Fruit fly (Drosophila melanogaster) whole organism, embryonic: ENCODE measurements around the gene CG45002.

Experiments used
- ATbp ChIP-seq: fragments of 200-800 bp; sonication (Bioruptor generic); optimal IDR thresholded peaks from 2 replicates; lab custom pipeline; 2017; ENCODE audit warnings: missing biosample characterization, mild to moderate bottlenecking, missing genetic modification characterization, missing genetic modification reagents
- CG11504 ChIP-seq: fragments of 200-800 bp; sonication (Bioruptor generic); optimal IDR thresholded peaks from 3 replicates; lab custom pipeline; 2019; ENCODE audit warnings: missing biosample characterization, mild to moderate bottlenecking, missing genetic modification characterization, moderate library complexity
- CG12391 ChIP-seq: fragments of 200-800 bp; sonication (Bioruptor generic); optimal IDR thresholded peaks from 3 replicates; lab custom pipeline; 2018; ENCODE audit warnings: missing biosample characterization, mild to moderate bottlenecking, missing genetic modification characterization, moderate library complexity
- CG14965 ChIP-seq: fragments of 200-800 bp; sonication (Bioruptor generic); optimal IDR thresholded peaks from 2 replicates; lab custom pipeline; 2016; ENCODE audit warnings: missing biosample characterization, missing genetic modification characterization, borderline replicate concordance
- CG15269 ChIP-seq: fragments of 200-800 bp; sonication (Bioruptor generic); optimal IDR thresholded peaks from 2 replicates; lab custom pipeline; 2018; ENCODE audit warnings: missing biosample characterization, mild to moderate bottlenecking, missing genetic modification characterization, moderate library complexity
- CG1529 ChIP-seq: fragments of 200-800 bp; sonication (Bioruptor generic); optimal IDR thresholded peaks from 3 replicates; lab custom pipeline; 2018; ENCODE audit warnings: missing biosample characterization, missing genetic modification characterization
- CG18262 ChIP-seq: fragments of 200-800 bp; optimal IDR thresholded peaks from 3 replicates; lab custom pipeline; 2019; ENCODE audit warnings: missing biosample characterization, mild to moderate bottlenecking, missing genetic modification characterization, moderate library complexity
- CG2712 ChIP-seq: fragments of 200-800 bp; optimal IDR thresholded peaks from 3 replicates; lab custom pipeline; 2019; ENCODE audit warnings: missing biosample characterization, mild to moderate bottlenecking, missing genetic modification characterization, moderate library complexity
- CG31365 ChIP-seq: fragments of 200-800 bp; sonication (Bioruptor generic); optimal IDR thresholded peaks from 2 replicates; lab custom pipeline; 2018; ENCODE audit warnings: missing biosample characterization, mild to moderate bottlenecking, missing genetic modification characterization
- CG31441 ChIP-seq: fragments of 200-800 bp; sonication (Bioruptor generic); IDR thresholded peaks from 2 replicates; pipeline ENCODE4 v1.3.6; 2022; ENCODE audit warnings: missing biosample characterization, missing genetic modification characterization
- CG3163 ChIP-seq: fragments of 200-800 bp; sonication (Bioruptor generic); optimal IDR thresholded peaks from 3 replicates; lab custom pipeline; 2016; ENCODE audit warnings: missing biosample characterization, missing genetic modification characterization
- CG34422 ChIP-seq: fragments of 200-800 bp; sonication (Bioruptor generic); IDR thresholded peaks from 3 replicates; pipeline ENCODE4 v1.3.6; 2022; ENCODE audit warnings: missing biosample characterization, missing genetic modification characterization
- CG4282 ChIP-seq: fragments of 200-800 bp; sonication (Bioruptor generic); optimal IDR thresholded peaks from 2 replicates; lab custom pipeline; 2016; ENCODE audit warnings: missing biosample characterization, missing genetic modification characterization
- CG4328 ChIP-seq: fragments of 200-800 bp; sonication (Bioruptor generic); optimal IDR thresholded peaks from 3 replicates; lab custom pipeline; 2017; ENCODE audit warnings: missing biosample characterization, missing genetic modification reagents, missing genetic modification characterization
- CG7357 ChIP-seq: fragments of 200-800 bp; sonication (Bioruptor generic); IDR thresholded peaks from 3 replicates; pipeline ENCODE4 v1.3.6; 2022; ENCODE audit warnings: missing biosample characterization, missing genetic modification characterization
- CG7556 ChIP-seq: fragments of 200-800 bp; sonication (Bioruptor generic); optimal IDR thresholded peaks from 2 replicates; lab custom pipeline; 2017; ENCODE audit warnings: missing biosample characterization, mild to moderate bottlenecking, missing genetic modification characterization
- CG7839 ChIP-seq: fragments of 200-800 bp; sonication (Bioruptor generic); optimal IDR thresholded peaks from 3 replicates; lab custom pipeline; 2018; ENCODE audit warnings: missing biosample characterization, mild to moderate bottlenecking, missing genetic modification characterization, moderate library complexity
- CG8388 ChIP-seq: fragments of 200-800 bp; sonication (Bioruptor generic); optimal IDR thresholded peaks from 2 replicates; lab custom pipeline; 2019; ENCODE audit warnings: missing biosample characterization, mild to moderate bottlenecking, missing genetic modification characterization, moderate library complexity
- CG9437 ChIP-seq: fragments of 200-800 bp; sonication (Bioruptor generic); optimal IDR thresholded peaks from 2 replicates; lab custom pipeline; 2018; ENCODE audit warnings: missing biosample characterization, mild to moderate bottlenecking, missing genetic modification characterization
- CoRest ChIP-seq: fragments of 200-800 bp; sonication (Bioruptor generic); optimal IDR thresholded peaks from 3 replicates; lab custom pipeline; 2018; ENCODE audit warnings: missing biosample characterization, mild to moderate bottlenecking, missing genetic modification characterization, moderate library complexity
- Doc2 ChIP-seq: fragments of 200-800 bp; sonication (Bioruptor generic); IDR thresholded peaks from 2 replicates; pipeline ENCODE4 v1.3.6; 2022; ENCODE audit warnings: missing biosample characterization, missing genetic modification characterization
- Elba2 ChIP-seq: fragments of 200-800 bp; sonication (Bioruptor generic); optimal IDR thresholded peaks from 3 replicates; lab custom pipeline; 2016; ENCODE audit warnings: missing biosample characterization, missing genetic modification characterization
- HLH3B ChIP-seq: fragments of 200-800 bp; sonication (Bioruptor generic); IDR thresholded peaks from 2 replicates; pipeline ENCODE4 v1.3.6; 2022; ENCODE audit warnings: missing biosample characterization, missing genetic modification characterization
- Hsf ChIP-seq: fragments of 200-800 bp; sonication (Bioruptor generic); optimal IDR thresholded peaks from 3 replicates; lab custom pipeline; 2016; ENCODE audit warnings: missing biosample characterization, missing genetic modification characterization
- Jarid2 ChIP-seq: fragments of 200-800 bp; sonication (Bioruptor generic); optimal IDR thresholded peaks from 3 replicates; lab custom pipeline; 2017; ENCODE audit warnings: mild to moderate bottlenecking, missing biosample characterization, missing genetic modification reagents, missing genetic modification characterization
- Kr ChIP-seq: fragments of 200-800 bp; sonication (Bioruptor generic); optimal IDR thresholded peaks from 2 replicates; lab custom pipeline; 2017; ENCODE audit warnings: missing biosample characterization, mild to moderate bottlenecking, missing genetic modification characterization
- MTF-1 ChIP-seq: fragments of 200-800 bp; sonication (Bioruptor generic); optimal IDR thresholded peaks from 2 replicates; lab custom pipeline; 2018; ENCODE audit warnings: missing biosample characterization, mild to moderate bottlenecking, missing genetic modification characterization, borderline replicate concordance
- Mad ChIP-seq: fragments of 200-800 bp; sonication (Bioruptor generic); optimal IDR thresholded peaks from 2 replicates; lab custom pipeline; 2016; ENCODE audit warnings: missing biosample characterization, missing genetic modification characterization
- Oli ChIP-seq: fragments of 200-800 bp; sonication (Bioruptor generic); optimal IDR thresholded peaks from 2 replicates; lab custom pipeline; 2018; ENCODE audit warnings: missing biosample characterization, mild to moderate bottlenecking, missing genetic modification characterization, moderate library complexity
- Sox102F ChIP-seq: fragments of 200-800 bp; sonication (Bioruptor generic); optimal IDR thresholded peaks from 2 replicates; lab custom pipeline; 2018; ENCODE audit warnings: missing biosample characterization, mild to moderate bottlenecking, missing genetic modification characterization, moderate library complexity
- Spps ChIP-seq: fragments of 200-800 bp; sonication (Bioruptor generic); optimal IDR thresholded peaks from 2 replicates; lab custom pipeline; 2018; ENCODE audit warnings: missing biosample characterization, mild to moderate bottlenecking, missing genetic modification characterization
- Xbp1 ChIP-seq: fragments of 200-800 bp; sonication (Bioruptor generic); optimal IDR thresholded peaks from 3 replicates; lab custom pipeline; 2016; ENCODE audit warnings: missing biosample characterization, mild to moderate bottlenecking, missing genetic modification characterization
- ara ChIP-seq: fragments of 200-800 bp; sonication (Bioruptor generic); IDR thresholded peaks from 2 replicates; pipeline ENCODE4 v1.3.6; 2022; ENCODE audit warnings: missing biosample characterization, missing genetic modification characterization
- bowl ChIP-seq: fragments of 200-800 bp; sonication (Bioruptor generic); IDR thresholded peaks from 2 replicates; pipeline ENCODE4 v1.3.6; 2022; ENCODE audit warnings: missing biosample characterization, missing genetic modification characterization
- chinmo ChIP-seq: fragments of 200-800 bp; sonication (Bioruptor generic); IDR thresholded peaks from 4 replicates; pipeline ENCODE4 v1.3.6; 2022; ENCODE audit warnings: missing biosample characterization, missing genetic modification characterization; ENCODE audit not compliant: partially characterized antibody
- chn ChIP-seq: fragments of 200-800 bp; sonication (Bioruptor generic); optimal IDR thresholded peaks from 2 replicates; lab custom pipeline; 2016; ENCODE audit warnings: missing biosample characterization, missing genetic modification characterization
- crc ChIP-seq: fragments of 200-800 bp; sonication (Bioruptor generic); optimal IDR thresholded peaks from 2 replicates; lab custom pipeline; 2016; ENCODE audit warnings: missing biosample characterization, missing genetic modification characterization
- dmrt11E ChIP-seq: fragments of 200-800 bp; sonication (Bioruptor generic); optimal IDR thresholded peaks from 3 replicates; lab custom pipeline; 2018; ENCODE audit warnings: missing biosample characterization, mild to moderate bottlenecking, missing genetic modification characterization, moderate library complexity
- exex ChIP-seq: fragments of 200-800 bp; sonication (Bioruptor generic); optimal IDR thresholded peaks from 4 replicates; lab custom pipeline; 2018; ENCODE audit warnings: missing biosample characterization, mild to moderate bottlenecking, missing genetic modification characterization, moderate library complexity
- gcm ChIP-seq: fragments of 200-800 bp; sonication (Bioruptor generic); optimal IDR thresholded peaks from 2 replicates; lab custom pipeline; 2019; ENCODE audit warnings: missing biosample characterization, mild to moderate bottlenecking, missing genetic modification characterization, moderate library complexity
- grau ChIP-seq: fragments of 200-800 bp; optimal IDR thresholded peaks from 3 replicates; lab custom pipeline; 2019; ENCODE audit warnings: missing biosample characterization, mild to moderate bottlenecking, missing genetic modification characterization, moderate library complexity
- ham ChIP-seq: fragments of 200-800 bp; sonication (Bioruptor generic); IDR thresholded peaks from 2 replicates; pipeline ENCODE4 v1.3.6; 2022; ENCODE audit warnings: missing biosample characterization, missing genetic modification characterization
- ken ChIP-seq: fragments of 200-800 bp; sonication (Bioruptor generic); IDR thresholded peaks from 3 replicates; pipeline ENCODE4 v1.3.6; 2022; ENCODE audit warnings: missing biosample characterization, missing genetic modification characterization
- nerfin-2 ChIP-seq: fragments of 200-800 bp; sonication (Bioruptor generic); IDR thresholded peaks from 2 replicates; pipeline ENCODE4 v1.3.6; 2022; ENCODE audit warnings: missing biosample characterization, missing genetic modification characterization; ENCODE audit not compliant: partially characterized antibody
- nmo ChIP-seq: fragments of 200-800 bp; sonication (Bioruptor generic); optimal IDR thresholded peaks from 2 replicates; lab custom pipeline; 2018; ENCODE audit warnings: missing biosample characterization, mild to moderate bottlenecking, missing genetic modification characterization, moderate library complexity
- onecut ChIP-seq: fragments of 200-800 bp; sonication (Bioruptor generic); IDR thresholded peaks from 2 replicates; pipeline ENCODE4 v1.3.6; 2022; ENCODE audit warnings: missing biosample characterization, missing genetic modification characterization
- phol ChIP-seq: fragments of 200-800 bp; sonication (Bioruptor generic); optimal IDR thresholded peaks from 3 replicates; lab custom pipeline; 2018; ENCODE audit warnings: missing biosample characterization, mild to moderate bottlenecking, missing genetic modification characterization, moderate library complexity
- psq ChIP-seq: fragments of 200-800 bp; sonication (Bioruptor generic); optimal IDR thresholded peaks from 2 replicates; lab custom pipeline; 2017; ENCODE audit warnings: missing biosample characterization, missing genetic modification characterization
- sisA ChIP-seq: fragments of 200-800 bp; sonication (Bioruptor generic); IDR thresholded peaks from 2 replicates; pipeline ENCODE4 v1.3.6; 2022; ENCODE audit warnings: missing biosample characterization, missing genetic modification characterization
- sna ChIP-seq: fragments of 200-800 bp; sonication (Bioruptor generic); IDR thresholded peaks from 2 replicates; pipeline ENCODE4 v1.3.6; 2022; ENCODE audit warnings: missing biosample characterization, missing genetic modification characterization; ENCODE audit not compliant: partially characterized antibody
- twi ChIP-seq: fragments of 200-800 bp; optimal IDR thresholded peaks from 2 replicates; lab custom pipeline; 2019; ENCODE audit warnings: missing biosample characterization, mild to moderate bottlenecking, missing genetic modification characterization, moderate library complexity

CG45002 gene

dm6 chrX:17113324-17113723 is 46.8 kb upstream of the CG45002 start (continued):
- TF ChIP-seq nerfin-2 (GFP tag; lab: Robert Waterston, UW) = no peak
- TF ChIP-seq dmrt11E = peak; percentile 37
- 0 out of 2 replicates have a peak, but pooled peaks have one; percentile 12 for TF ChIP-seq CG31441
- TF ChIP-seq phol (tag; lab: Kevin White, UChicago) = peak; percentile 2
- no peak for TF ChIP-seq ken (GFP tag; lab: Robert Waterston, UW)
- no peak for TF ChIP-seq sna (GFP tag; lab: Robert Waterston, UW)
- peak; percentile 16 for TF ChIP-seq CG7556 (GFP tag; lab: Kevin White, UChicago)
- TF ChIP-seq Hsf (GFP tag; lab: Kevin White, UChicago) = no peak
- TF ChIP-seq CG34422 (GFP tag; lab: Robert Waterston, UW) = no peak
- TF ChIP-seq CG8388 (GFP tag; lab: Kevin White, UChicago) = peak; percentile 18
- no peak for TF ChIP-seq Doc2 (GFP tag; lab: Robert Waterston, UW)
- no peak for TF ChIP-seq CG2712
- no peak for TF ChIP-seq bowl (GFP tag; lab: Robert Waterston, UW)
- no peak for TF ChIP-seq ham (GFP tag; lab: Robert Waterston, UW)
- TF ChIP-seq CG3163 (GFP tag; lab: Kevin White, UChicago) = no peak
- TF ChIP-seq ATbp (GFP tag; lab: Kevin White, UChicago) = no peak
- no peak for TF ChIP-seq HLH3B (GFP tag; lab: Robert Waterston, UW)
- TF ChIP-seq chn (GFP tag; lab: Kevin White, UChicago) = no peak
- peak; percentile 8 for TF ChIP-seq CG15269 (tag; lab: Kevin White, UChicago)
- TF ChIP-seq CG31365 (tag; lab: Kevin White, UChicago) = no peak
- TF ChIP-seq Xbp1 (GFP tag; lab: Kevin White, UChicago) = peak; percentile 16
- TF ChIP-seq CG4328 (GFP tag; lab: Kevin White, UChicago) = no peak
- TF ChIP-seq ara = no peak
- peak; percentile 27 for TF ChIP-seq CoRest
- TF ChIP-seq onecut = no peak
- 0 out of 2 replicates have a peak, but pooled peaks have one; percentile 17 for TF ChIP-seq sisA (GFP tag; lab: Robert Waterston, UW)
- TF ChIP-seq gcm = peak; percentile 23
- no peak for TF ChIP-seq Spps (tag; lab: Kevin White, UChicago)
- no peak for TF ChIP-seq exex (tag; lab: Kevin White, UChicago)
- TF ChIP-seq CG1529 (GFP tag; lab: Kevin White, UChicago) = no peak
- no peak for TF ChIP-seq crc (GFP tag; lab: Kevin White, UChicago)
- TF ChIP-seq twi (tag; lab: Kevin White, UChicago) = no peak
- no peak for TF ChIP-seq psq (GFP tag; lab: Kevin White, UChicago)
- no peak for TF ChIP-seq chinmo
- TF ChIP-seq CG7839 (tag; lab: Kevin White, UChicago) = peak; percentile 48
- peak; percentile 51 for TF ChIP-seq CG11504 (tag; lab: Kevin White, UChicago)
- TF ChIP-seq Sox102F (GFP tag; lab: Kevin White, UChicago) = peak; percentile 65
- peak; percentile 40 for TF ChIP-seq CG12391 (tag; lab: Kevin White, UChicago)
- TF ChIP-seq CG4282 = no peak
- no peak for TF ChIP-seq CG7357
- no peak for TF ChIP-seq Elba2 (GFP tag; lab: Kevin White, UChicago)
- TF ChIP-seq grau (tag; lab: Kevin White, UChicago) = peak; percentile 21
- no peak for TF ChIP-seq CG14965 (GFP tag; lab: Kevin White, UChicago)
- no peak for TF ChIP-seq Kr (GFP tag; lab: Kevin White, UChicago)
- peak; percentile 3 for TF ChIP-seq CG9437
- no peak for TF ChIP-seq MTF-1
- TF ChIP-seq nmo (GFP tag; lab: Kevin White, UChicago) = peak; percentile 34
- TF ChIP-seq CG18262 (tag; lab: Kevin White, UChicago) = peak; percentile 11
- TF ChIP-seq Jarid2 (GFP tag; lab: Kevin White, UChicago) = no peak
- no peak for TF ChIP-seq Mad (GFP tag; lab: Kevin White, UChicago)
- TF ChIP-seq Oli (tag; lab: Kevin White, UChicago) = peak; percentile 15
